Worm (Caenorhabditis elegans) whole organism, late embryonic: ENCODE data around the gene algn-2.

Experiments
- C08G9.2 ChIP-seq: sonication (generic microtip); optimal IDR thresholded peaks from 2 replicates; lab custom pipeline; 2016; ENCODE audit warnings: mild to moderate bottlenecking, missing genetic modification characterization, moderate library complexity, missing compliant biosample characterization
- F13H6.1 ChIP-seq: sonication (generic microtip); optimal IDR thresholded peaks from 2 replicates; lab custom pipeline; 2016; ENCODE audit warnings: missing genetic modification characterization, missing compliant biosample characterization
- K09A11.1 ChIP-seq: sonication (generic microtip); optimal IDR thresholded peaks from 2 replicates; lab custom pipeline; 2017; ENCODE audit warnings: antibody characterized with exemption, mild to moderate bottlenecking, missing genetic modification characterization, missing compliant biosample characterization; ENCODE audit not compliant: insufficient read depth
- ama-1 ChIP-seq: fragments of 150-350 bp; optimal IDR thresholded peaks from 2 replicates; lab custom pipeline; 2014
- ceh-18 ChIP-seq: sonication (generic microtip); optimal IDR thresholded peaks from 2 replicates; lab custom pipeline; 2016; ENCODE audit warnings: missing genetic modification characterization, missing compliant biosample characterization
- ceh-19 ChIP-seq: fragments of 200-800 bp; sonication (Bioruptor generic); optimal IDR thresholded peaks from 2 replicates; lab custom pipeline; 2018; ENCODE audit warnings: mild to moderate bottlenecking, missing genetic modification characterization, missing compliant biosample characterization
- ceh-24 ChIP-seq: sonication (generic microtip); optimal IDR thresholded peaks from 2 replicates; lab custom pipeline; 2016; ENCODE audit warnings: mild to moderate bottlenecking, missing genetic modification characterization, missing compliant biosample characterization
- ceh-34 ChIP-seq: sonication (generic microtip); optimal IDR thresholded peaks from 2 replicates; lab custom pipeline; 2016; ENCODE audit warnings: mild to moderate bottlenecking, missing genetic modification characterization, missing compliant biosample characterization
- ceh-45 ChIP-seq: fragments of 200-800 bp; sonication (Bioruptor generic); IDR thresholded peaks from 2 replicates; pipeline ENCODE4 v1.3.6; 2022; ENCODE audit warnings: missing genetic modification reagents, missing genetic modification characterization, missing compliant biosample characterization
- ceh-48 ChIP-seq: sonication (generic microtip); optimal IDR thresholded peaks from 2 replicates; lab custom pipeline; 2016; ENCODE audit warnings: missing genetic modification characterization, inconsistent platforms, missing compliant biosample characterization
- ceh-6 ChIP-seq: fragments of 200-800 bp; sonication (Bioruptor generic); optimal IDR thresholded peaks from 2 replicates; lab custom pipeline; 2018; ENCODE audit warnings: mild to moderate bottlenecking, missing genetic modification characterization, missing compliant biosample characterization
- dve-1 ChIP-seq: sonication (generic microtip); optimal IDR thresholded peaks from 2 replicates; lab custom pipeline; 2017; ENCODE audit warnings: antibody characterized with exemption, mild to moderate bottlenecking, missing genetic modification characterization, missing compliant biosample characterization
- elt-2 ChIP-seq: sonication (generic microtip); optimal IDR thresholded peaks from 2 replicates; lab custom pipeline; 2016; ENCODE audit warnings: missing genetic modification reagents, missing genetic modification characterization, missing compliant biosample characterization
- elt-4 ChIP-seq: sonication (generic microtip); optimal IDR thresholded peaks from 2 replicates; lab custom pipeline; 2016; ENCODE audit warnings: missing genetic modification characterization, missing compliant biosample characterization
- ets-4 ChIP-seq: sonication (generic microtip); optimal IDR thresholded peaks from 2 replicates; lab custom pipeline; 2016; ENCODE audit warnings: missing genetic modification characterization, missing compliant biosample characterization
- fax-1 ChIP-seq: sonication (generic microtip); optimal IDR thresholded peaks from 2 replicates; lab custom pipeline; 2016; ENCODE audit warnings: missing genotype, missing genetic modification characterization, missing compliant biosample characterization
- fkh-10 ChIP-seq: fragments of 150-350 bp; optimal IDR thresholded peaks from 2 replicates; lab custom pipeline; 2014; ENCODE audit warnings: missing biosample characterization, missing genetic modification reagents, missing genetic modification characterization
- gmeb-2 ChIP-seq: sonication (generic microtip); optimal IDR thresholded peaks from 2 replicates; lab custom pipeline; 2016; ENCODE audit warnings: missing genetic modification characterization, inconsistent platforms, missing compliant biosample characterization
- hlh-30 ChIP-seq: sonication (generic microtip); optimal IDR thresholded peaks from 2 replicates; lab custom pipeline; 2017; ENCODE audit warnings: antibody characterized with exemption, missing genetic modification characterization, missing compliant biosample characterization; ENCODE audit not compliant: insufficient read depth
- lim-6 ChIP-seq: sonication (generic microtip); optimal IDR thresholded peaks from 2 replicates; lab custom pipeline; 2016; ENCODE audit warnings: missing genetic modification characterization, missing compliant biosample characterization
- lin-11 ChIP-seq: fragments of 200-800 bp; sonication (Bioruptor generic); optimal IDR thresholded peaks from 2 replicates; lab custom pipeline; 2018; ENCODE audit warnings: mild to moderate bottlenecking, missing genetic modification characterization, missing compliant biosample characterization
- nfya-1 ChIP-seq: sonication (generic microtip); optimal IDR thresholded peaks from 2 replicates; lab custom pipeline; 2017; ENCODE audit warnings: missing genetic modification characterization, mild to moderate bottlenecking, missing compliant biosample characterization, antibody characterized with exemption, moderate library complexity
- nhr-232 ChIP-seq: sonication (generic microtip); optimal IDR thresholded peaks from 2 replicates; lab custom pipeline; 2016; ENCODE audit warnings: missing genetic modification characterization, missing compliant biosample characterization
- pat-9 ChIP-seq: fragments of 200-800 bp; sonication (Bioruptor generic); optimal IDR thresholded peaks from 2 replicates; lab custom pipeline; 2018; ENCODE audit warnings: mild to moderate bottlenecking, missing genetic modification characterization, moderate library complexity, missing compliant biosample characterization
- pqm-1 ChIP-seq: sonication (generic microtip); optimal IDR thresholded peaks from 2 replicates; lab custom pipeline; 2016; ENCODE audit warnings: missing genetic modification characterization, missing compliant biosample characterization
- pros-1 ChIP-seq: fragments of 150-350 bp; optimal IDR thresholded peaks from 2 replicates; lab custom pipeline; 2014; ENCODE audit warnings: missing biosample characterization, missing genetic modification reagents, missing genetic modification characterization
- ref-2 ChIP-seq: sonication (generic microtip); optimal IDR thresholded peaks from 2 replicates; lab custom pipeline; 2016; ENCODE audit warnings: missing genetic modification characterization, missing compliant biosample characterization
- rnt-1 ChIP-seq: sonication (generic microtip); optimal IDR thresholded peaks from 2 replicates; lab custom pipeline; 2016; ENCODE audit warnings: missing genetic modification characterization, missing compliant biosample characterization
- sox-4 ChIP-seq: sonication (generic microtip); optimal IDR thresholded peaks from 2 replicates; lab custom pipeline; 2017; ENCODE audit warnings: mild to moderate bottlenecking, missing genetic modification characterization, inconsistent platforms, missing compliant biosample characterization
- tbx-2 ChIP-seq: sonication (generic microtip); optimal IDR thresholded peaks from 2 replicates; lab custom pipeline; 2016; ENCODE audit warnings: missing genetic modification characterization, missing compliant biosample characterization
- unc-3 ChIP-seq, 2 experiments: fragments of 200-800 bp in 1 of 2; sonication (Bioruptor generic) in 1 of 2; sonication (generic microtip) in 1 of 2; conservative IDR thresholded peaks in 1 of 2; optimal IDR thresholded peaks in 1 of 2; 2 replicates each; pipeline versions ENCODE4 v1.3.6 to Lab custom; 2016 to 2022; ENCODE audit warnings: missing compliant biosample characterization in 2 of 2, missing genetic modification characterization in 2 of 2, missing genetic modification reagents in 1 of 2
- unc-42 ChIP-seq: sonication (generic microtip); optimal IDR thresholded peaks from 2 replicates; lab custom pipeline; 2016; ENCODE audit warnings: missing genotype, missing genetic modification characterization, missing compliant biosample characterization
- unc-55 ChIP-seq: sonication (generic microtip); optimal IDR thresholded peaks from 2 replicates; lab custom pipeline; 2017; ENCODE audit warnings: missing biosample characterization, missing genetic modification reagents, missing genetic modification characterization

The algn-2 gene

ce11 chrII:5414040-5414439 lies 39.0 kb downstream of the algn-2 start, which contains the start of the genes EEED8.14 and EEED8.3:
Gene EEED8.14, minus strand, starts transcription at chrII:5414052.
Gene EEED8.3, plus strand, starts transcription at chrII:5414276.
- TF ChIP-seq ets-4 (tag; lab: Kevin White, UChicago) (no peak), ceh-45 (GFP tag; lab: Robert Waterston, UW) (no peak), lim-6 (tag; lab: Kevin White, UChicago) (no peak), tbx-2 (tag; lab: Kevin White, UChicago) (no peak), gmeb-2 (tag; lab: Kevin White, UChicago) (no peak), ceh-34 (no peak), sox-4 (tag; lab: Kevin White, UChicago) (no peak), F13H6.1 (tag; lab: Kevin White, UChicago) (no peak), rnt-1 (tag; lab: Kevin White, UChicago) (no peak), ceh-24 (tag; lab: Kevin White, UChicago) (no peak), nhr-232 (tag; lab: Kevin White, UChicago) (no peak), fkh-10 (GFP tag; lab: Kevin White, UChicago) (no peak), pqm-1 (tag; lab: Kevin White, UChicago) (no peak), ama-1 (lab: Kevin White, UChicago) (no peak), dve-1 (no peak), unc-3 (GFP tag; conservative IDR thresholded peaks at IDR 0.05; lab: Robert Waterston, UW) (no peak), unc-3 (tag; optimal IDR thresholded peaks at IDR 0.05; lab: Kevin White, UChicago) (no peak)

DNA sequence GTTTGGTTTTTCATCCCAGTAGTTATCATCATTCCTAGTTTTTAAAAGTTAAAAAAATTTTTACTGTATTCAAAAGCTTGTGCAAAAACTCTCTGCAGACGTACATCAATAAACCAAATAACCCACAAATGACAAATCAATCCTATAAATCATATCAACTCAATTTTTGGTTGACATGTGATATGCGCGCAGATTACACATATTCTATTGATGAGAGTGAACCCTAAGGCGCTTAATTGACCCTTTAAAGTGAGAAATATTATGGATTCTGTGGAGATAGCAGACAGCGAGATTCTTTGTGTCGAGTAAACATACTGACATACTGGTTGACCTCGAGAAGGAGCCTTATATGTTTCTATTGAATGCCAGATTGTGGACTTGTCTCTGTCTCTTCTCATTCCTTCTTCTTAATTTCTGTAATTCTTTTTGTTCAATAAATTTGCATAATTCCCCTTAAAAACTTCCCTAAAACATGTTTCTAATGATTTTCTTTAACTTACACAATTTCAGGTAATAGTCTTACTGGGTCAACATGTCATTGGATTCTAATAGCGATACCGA lies 41.2 kb downstream of the algn-2 start, which contains the start of gene EEED8.2:
Gene EEED8.2, plus strand, starts transcription at position 511 of the 561 bp plus-strand sequence.
- TF ChIP-seq unc-55 = peak; percentile 39
- peak; percentile 24 for TF ChIP-seq hlh-30 (tag; lab: Kevin White, UChicago)
- no peak for TF ChIP-seq lin-11 (tag; lab: Kevin White, UChicago)
- no peak for TF ChIP-seq C08G9.2 (tag; lab: Kevin White, UChicago)
- peak; percentile 3 for TF ChIP-seq tbx-2 (tag; lab: Kevin White, UChicago)

DNA sequence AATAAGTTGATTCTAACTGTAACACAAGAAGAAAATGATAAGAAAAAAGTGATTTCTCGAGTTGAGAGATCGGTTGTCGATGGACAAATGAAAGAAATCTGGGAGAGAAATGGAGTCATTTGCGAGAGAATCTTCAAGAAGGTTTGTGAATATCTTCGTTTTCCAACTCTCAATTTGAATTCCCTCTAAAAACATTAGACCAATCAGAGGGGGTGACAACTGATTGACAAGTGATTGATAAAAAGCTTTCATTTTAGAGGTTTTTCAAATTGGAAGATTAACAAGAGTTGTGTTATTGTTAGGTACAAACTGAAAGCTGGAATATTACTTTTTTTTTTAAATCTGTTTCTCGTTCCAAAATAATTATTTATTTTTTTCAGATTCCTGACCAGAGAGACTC lies 42.8 kb downstream of the algn-2 start:
- no peak for TF ChIP-seq pros-1 (tag; lab: Kevin White, UChicago)
- peak; percentile 90 for TF ChIP-seq unc-55

DNA sequence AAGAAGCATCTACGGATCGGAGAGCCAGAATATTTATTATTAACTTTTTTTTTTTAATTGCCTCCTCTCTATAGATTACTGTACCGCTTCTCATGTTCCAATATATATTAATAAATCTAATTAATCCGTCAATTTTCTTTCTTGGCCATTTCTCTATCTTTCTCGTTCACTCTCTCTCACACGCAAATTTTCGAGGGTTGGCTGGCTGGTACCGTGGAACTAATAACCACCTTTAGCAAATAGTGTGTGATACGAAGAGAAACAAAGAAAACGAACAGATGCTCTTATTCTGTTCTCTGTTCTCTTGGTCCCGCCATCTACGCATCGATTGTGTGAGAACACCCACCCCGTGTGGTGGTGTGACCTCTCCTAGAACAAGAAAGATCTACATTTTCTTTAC lies 43.2 kb downstream of the algn-2 start:
- TF ChIP-seq nfya-1 (tag; lab: Kevin White, UChicago) (peak; percentile 40), unc-42 (tag; lab: Kevin White, UChicago) (peak; percentile 54), elt-2 (peak; percentile 42), pat-9 (tag; lab: Kevin White, UChicago) (no peak), ceh-48 (tag; lab: Kevin White, UChicago) (peak; percentile 36), ceh-18 (no peak), ref-2 (tag; lab: Kevin White, UChicago) (peak; percentile 8)
- TF ChIP-seq, all 69 proteins: peak for 5

- TF ChIP-seq ceh-19 (GFP tag; lab: Kevin White, UChicago) (no peak), tbx-2 (tag; lab: Kevin White, UChicago) (no peak), elt-4 (tag; lab: Kevin White, UChicago) (no peak), ceh-6 (GFP tag; lab: Kevin White, UChicago) (no peak), K09A11.1 (tag; lab: Kevin White, UChicago) (no peak), hlh-30 (tag; lab: Kevin White, UChicago) (no peak), ama-1 (lab: Kevin White, UChicago) (no peak), fax-1 (no peak), unc-3 (GFP tag; conservative IDR thresholded peaks at IDR 0.05; lab: Robert Waterston, UW) (no peak), unc-3 (tag; optimal IDR thresholded peaks at IDR 0.05; lab: Kevin White, UChicago) (no peak), fkh-10 (GFP tag; lab: Kevin White, UChicago) (no peak)
- TF ChIP-seq, all 69 proteins: peak for 0
Observed at ce11 chrII:5418929-5419328, 43.9 kb downstream of the algn-2 start, which contains the start of gene EEED8.15. Gene EEED8.15, plus strand, starts transcription at chrII:5419229.
